Worm (Caenorhabditis elegans): Measurements from ENCODE around the gene best-15.
A peak's percentile ranks its signal among the peaks of the same experiment; 100 is the strongest.

The best-15 gene

DNA sequence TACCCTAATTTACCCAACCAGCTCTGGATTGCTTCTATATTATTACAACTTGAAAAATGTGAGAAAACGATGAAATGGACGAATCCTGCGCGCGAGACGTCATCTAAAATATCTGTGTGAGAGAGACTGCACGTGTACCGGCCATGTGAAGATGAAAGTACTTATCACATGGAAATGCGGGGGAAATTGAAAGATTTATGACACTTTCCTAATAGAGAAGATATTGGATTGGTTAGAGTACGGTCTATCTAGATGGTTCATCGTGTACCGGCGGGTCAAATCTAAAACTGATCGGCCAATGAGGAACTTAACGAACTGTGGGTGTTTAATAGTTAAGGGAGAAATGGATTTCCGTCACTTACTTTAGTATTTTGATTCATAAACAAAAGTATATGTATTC lies 50.0 kb downstream of the best-15 start (continued):
- TF ChIP-seq fos-1 (tag; optimal IDR thresholded peaks at IDR 0.05) (no peak), lir-3 (tag; optimal IDR thresholded peaks at IDR 0.05; ENCODE audit: poor library complexity) (no peak), nhr-47 (tag; optimal IDR thresholded peaks at IDR 0.05) (peak; percentile 22), nhr-85 (tag) (peak; percentile 95), alr-1 (tag; optimal IDR thresholded peaks at IDR 0.05; ENCODE audit: borderline replicate concordance) (no peak), nhr-11 (tag; optimal IDR thresholded peaks at IDR 0.05) (no peak), fkh-10 (GFP tag; optimal IDR thresholded peaks at IDR 0.05) (no peak), pax-3 (tag; optimal IDR thresholded peaks at IDR 0.05) (no peak), hlh-4 (tag; optimal IDR thresholded peaks at IDR 0.05) (no peak), jun-1 (tag; optimal IDR thresholded peaks at IDR 0.05) (no peak), grh-1 (GFP tag; IDR thresholded peaks at IDR 0.05) (peak; percentile 38; the same call in 1 of the 2 replicates), ztf-11 (tag; optimal IDR thresholded peaks at IDR 0.05) (no peak), ama-1 (optimal IDR thresholded peaks at IDR 0.05) (no peak), efl-3 (GFP tag; optimal IDR thresholded peaks at IDR 0.05) (no peak), hpl-2 (GFP tag; optimal IDR thresholded peaks at IDR 0.05) (no peak), snpc-4 (tag; optimal IDR thresholded peaks at IDR 0.05) (no peak), elt-3 (tag; optimal IDR thresholded peaks at IDR 0.05) (peak in 3 of 6 experiments; percentile 69 to 95 (median 93)), lin-35 (GFP tag; optimal IDR thresholded peaks at IDR 0.05) (peak in 1 of 2 experiments; percentile 62), mdl-1 (tag; optimal IDR thresholded peaks at IDR 0.05) (peak in 1 of 2 experiments; percentile 93), vab-15 (tag; optimal IDR thresholded peaks at IDR 0.05) (no peak), mab-9 (GFP tag; IDR thresholded peaks at IDR 0.05) (no peak), lin-39 (tag; optimal IDR thresholded peaks at IDR 0.05) (no peak), nhr-12 (tag; optimal IDR thresholded peaks at IDR 0.05) (no peak), F16B12.6 (tag; optimal IDR thresholded peaks at IDR 0.05) (no peak), sup-37 (GFP tag; optimal IDR thresholded peaks at IDR 0.05) (no peak), nhr-77 (tag; optimal IDR thresholded peaks at IDR 0.05) (no peak), unc-86 (tag; optimal IDR thresholded peaks at IDR 0.05) (no peak), unc-130 (tag; optimal IDR thresholded peaks at IDR 0.05) (peak; percentile 29), ceh-63 (GFP tag; optimal IDR thresholded peaks at IDR 0.05) (no peak), pag-3 (tag; optimal IDR thresholded peaks at IDR 0.05; ENCODE audit: borderline replicate concordance, insufficient read depth) (no peak), C34B4.2 (tag; optimal IDR thresholded peaks at IDR 0.05) (no peak), zag-1 (tag; optimal IDR thresholded peaks at IDR 0.05) (no peak), fkh-8 (tag; optimal IDR thresholded peaks at IDR 0.05) (no peak), fkh-4 (tag; optimal IDR thresholded peaks at IDR 0.05; ENCODE audit: borderline replicate concordance) (no peak), irx-1 (tag; optimal IDR thresholded peaks at IDR 0.05) (no peak), C04F5.9 (tag; optimal IDR thresholded peaks at IDR 0.05) (no peak), unc-98 (GFP tag; IDR thresholded peaks at IDR 0.05) (no peak), blmp-1 (tag; optimal IDR thresholded peaks at IDR 0.05) (peak; percentile 97)

DNA sequence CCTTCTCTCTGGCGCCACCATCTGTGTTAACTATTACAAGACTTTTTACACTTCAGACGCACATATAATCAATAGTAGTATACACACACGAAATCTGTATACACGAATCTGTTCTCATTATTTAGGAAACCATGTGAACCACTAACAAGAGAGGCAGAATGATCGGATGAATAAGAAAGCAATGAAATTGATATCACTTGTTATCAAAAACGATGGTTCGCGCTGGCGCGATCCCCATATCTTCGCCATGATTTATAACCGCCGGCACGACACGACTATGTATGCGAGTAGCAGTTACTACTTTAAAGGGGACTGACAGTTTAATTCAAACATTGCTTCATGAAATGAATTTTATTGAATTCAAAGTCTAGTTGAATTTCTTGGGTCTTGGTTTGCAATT lies 50.7 kb downstream of the best-15 start:
- TF ChIP-seq snu-23 (GFP tag; optimal IDR thresholded peaks at IDR 0.05) (peak; percentile 18), elt-3 (tag; optimal IDR thresholded peaks at IDR 0.05) (peak in 3 of 6 experiments; percentile 24 to 83 (median 34)), nhr-20 (tag; optimal IDR thresholded peaks at IDR 0.05) (peak; percentile 4), efl-1 (optimal IDR thresholded peaks at IDR 0.05) (no peak), efl-1 (GFP tag; optimal IDR thresholded peaks at IDR 0.05 in 1 of 2) (peak in 1 of 2 experiments; percentile 2), nhr-85 (tag) (peak; percentile 15), nhr-71 (tag; optimal IDR thresholded peaks at IDR 0.05) (peak; percentile 2), blmp-1 (tag; optimal IDR thresholded peaks at IDR 0.05) (peak; percentile 74), lin-14 (GFP tag; optimal IDR thresholded peaks at IDR 0.05) (peak; percentile 8), pax-3 (tag; optimal IDR thresholded peaks at IDR 0.05) (no peak), pqm-1 (tag; optimal IDR thresholded peaks at IDR 0.05) (no peak), mdl-1 (tag; optimal IDR thresholded peaks at IDR 0.05) (no peak), nhr-90 (tag; optimal IDR thresholded peaks at IDR 0.05; ENCODE audit: poor library complexity) (no peak), ztf-11 (tag; optimal IDR thresholded peaks at IDR 0.05) (no peak)

Data from whole organism, L1 larva.